Worm (Caenorhabditis elegans) whole organism, early embryonic: ENCODE data around the gene C50F4.9.

ENCODE experiments used
- B0310.2 ChIP-seq: sonication (generic microtip); optimal IDR thresholded peaks from 2 replicates; lab custom pipeline; 2016; ENCODE audit warnings: mild to moderate bottlenecking, missing genetic modification characterization, missing compliant biosample characterization
- F13C5.2 ChIP-seq: sonication (generic microtip); optimal IDR thresholded peaks from 2 replicates; lab custom pipeline; 2017; ENCODE audit warnings: mild to moderate bottlenecking, missing genetic modification characterization, inconsistent platforms, missing compliant biosample characterization
- ama-1 ChIP-seq: fragments of 150-350 bp; optimal IDR thresholded peaks from 2 replicates; lab custom pipeline; 2014
- ceh-13 ChIP-seq: fragments of 200-800 bp; sonication (Bioruptor generic); optimal IDR thresholded peaks from 2 replicates; lab custom pipeline; 2018; ENCODE audit warnings: mild to moderate bottlenecking, missing genetic modification characterization, missing compliant biosample characterization
- flt-1 ChIP-seq: fragments of 200-800 bp; sonication (Bioruptor generic); IDR thresholded peaks from 2 replicates; pipeline ENCODE4 v1.3.6; 2022; ENCODE audit warnings: missing genetic modification characterization, missing compliant biosample characterization
- hmg-4 ChIP-seq: fragments of 200-800 bp; sonication (Bioruptor generic); optimal IDR thresholded peaks from 2 replicates; lab custom pipeline; 2018; ENCODE audit warnings: mild to moderate bottlenecking, missing genetic modification characterization, missing compliant biosample characterization
- hnd-1 ChIP-seq: sonication (generic microtip); optimal IDR thresholded peaks from 2 replicates; lab custom pipeline; 2016; ENCODE audit warnings: missing genetic modification characterization, missing compliant biosample characterization
- tbx-11 ChIP-seq: fragments of 200-800 bp; sonication (Bioruptor generic); IDR thresholded peaks from 2 replicates; pipeline ENCODE4 v1.3.6; 2022; ENCODE audit warnings: missing genetic modification characterization, missing compliant biosample characterization
- tra-4 ChIP-seq: sonication (generic microtip); optimal IDR thresholded peaks from 2 replicates; lab custom pipeline; 2017; ENCODE audit warnings: missing genetic modification characterization, missing compliant biosample characterization

ce11 chrV:9549459-9549858, 25.5 kb upstream of the C50F4.9 start, which contains the start of gene nstp-10:
- TF ChIP-seq B0310.2 (tag; lab: Kevin White, UChicago), result no peak
- no peak for TF ChIP-seq ama-1
- TF ChIP-seq hmg-4 (GFP tag; lab: Kevin White, UChicago), result no peak
- no peak for TF ChIP-seq F13C5.2 (tag; lab: Kevin White, UChicago)
- TF ChIP-seq hnd-1 (tag; lab: Kevin White, UChicago), result no peak
- no peak for TF ChIP-seq ceh-13
- no peak for TF ChIP-seq tbx-11 (GFP tag; lab: Robert Waterston, UW)
- TF ChIP-seq flt-1 (GFP tag; lab: Robert Waterston, UW), result no peak
- TF ChIP-seq tra-4 (tag; lab: Kevin White, UChicago), result no peak
